Fruit fly (Drosophila melanogaster) whole organism, larva: ENCODE measurements around the gene Ms.

Experiments
- noc ChIP-seq: fragments of 200-800 bp; sonication (Bioruptor generic); optimal IDR thresholded peaks from 3 replicates; lab custom pipeline; 2019; ENCODE audit warnings: missing biosample characterization, mild to moderate bottlenecking, missing genetic modification characterization, moderate library complexity

The Ms gene

dm6 chr3R:24341251-24341650, at the start of gene Ms:
Gene Ms, plus strand, starts transcription at chr3R:24341551.
- TF ChIP-seq noc (tag; lab: Kevin White, UChicago), result no peak

dm6 chr3R:24293171-24293570, 48.2 kb upstream of the Ms start:
- no peak for TF ChIP-seq noc (tag; lab: Kevin White, UChicago)

dm6 chr3R:24294299-24294698, 47.1 kb upstream of the Ms start, which contains the start of gene CG5715:
Gene CG5715, minus strand, starts transcription at chr3R:24294399.
- no peak for TF ChIP-seq noc (tag; lab: Kevin White, UChicago)

dm6 chr3R:24294784-24295555, 46.4 kb upstream of the Ms start, which contains the start of gene crb:
Gene crb, plus strand, starts transcription at chr3R:24295078.
- TF ChIP-seq noc (tag; lab: Kevin White, UChicago), result no peak

dm6 chr3R:24295556-24296465, 45.5 kb upstream of the Ms start:
- TF ChIP-seq noc (tag; lab: Kevin White, UChicago), result peak; percentile 84

- TF ChIP-seq noc (tag; lab: Kevin White, UChicago), result no peak
Measured at dm6 chr3R:24296913-24297312, 44.4 kb upstream of the Ms start.

- TF ChIP-seq noc (tag; lab: Kevin White, UChicago), result no peak
Measured at dm6 chr3R:24297444-24298146, 43.8 kb upstream of the Ms start.

- no peak for TF ChIP-seq noc (tag; lab: Kevin White, UChicago)
Measured at dm6 chr3R:24298534-24298936, 42.8 kb upstream of the Ms start.

dm6 chr3R:24299148-24299547, 42.2 kb upstream of the Ms start:
- TF ChIP-seq noc (tag; lab: Kevin White, UChicago), result no peak

- no peak for TF ChIP-seq noc (tag; lab: Kevin White, UChicago)
Measured at dm6 chr3R:24301520-24301919, 39.8 kb upstream of the Ms start.

dm6 chr3R:24303060-24303459, 38.3 kb upstream of the Ms start:
- peak; percentile 30 for TF ChIP-seq noc (tag; lab: Kevin White, UChicago)

dm6 chr3R:24318217-24319082, 22.9 kb upstream of the Ms start, which contains the start of the genes Nab2 and BRWD3:
Gene Nab2, minus strand, starts transcription at chr3R:24318419.
Gene BRWD3, plus strand, starts transcription at chr3R:24319000.
- no peak for TF ChIP-seq noc (tag; lab: Kevin White, UChicago)

- TF ChIP-seq noc (tag; lab: Kevin White, UChicago), result no peak
Measured at dm6 chr3R:24319083-24319381, 22.3 kb upstream of the Ms start.

- TF ChIP-seq noc (tag; lab: Kevin White, UChicago), result no peak
Measured at dm6 chr3R:24319632-24320341, 21.6 kb upstream of the Ms start.
